Fruit fly (Drosophila melanogaster) whole organism, embryonic: ENCODE data around the gene capu.

Experiments
- B-H1 ChIP-seq: fragments of 200-800 bp; sonication (Bioruptor generic); IDR thresholded peaks from 3 replicates; pipeline ENCODE4 v1.3.6; 2022; ENCODE audit warnings: missing biosample characterization, missing genetic modification characterization
- B-H2 ChIP-seq: fragments of 200-800 bp; sonication (Bioruptor generic); optimal IDR thresholded peaks from 2 replicates; lab custom pipeline; 2018; ENCODE audit warnings: missing biosample characterization, mild to moderate bottlenecking, missing genetic modification characterization
- CG10274 ChIP-seq: fragments of 200-800 bp; sonication (Bioruptor generic); optimal IDR thresholded peaks from 3 replicates; lab custom pipeline; 2017; ENCODE audit warnings: missing biosample characterization, mild to moderate bottlenecking, missing genetic modification characterization
- CG10654 ChIP-seq: fragments of 200-800 bp; sonication (Bioruptor generic); optimal IDR thresholded peaks from 2 replicates; lab custom pipeline; 2016; ENCODE audit warnings: missing biosample characterization, missing genetic modification characterization
- CG12155 ChIP-seq: fragments of 200-800 bp; sonication (Bioruptor generic); optimal IDR thresholded peaks from 3 replicates; lab custom pipeline; 2016; ENCODE audit warnings: missing biosample characterization, missing genetic modification characterization
- CG13624 ChIP-seq: fragments of 200-800 bp; sonication (Bioruptor generic); optimal IDR thresholded peaks from 2 replicates; lab custom pipeline; 2016; ENCODE audit warnings: missing biosample characterization, missing genetic modification characterization
- CG13775 ChIP-seq: fragments of 200-800 bp; sonication (Bioruptor generic); optimal IDR thresholded peaks from 3 replicates; lab custom pipeline; 2017; ENCODE audit warnings: missing biosample characterization, mild to moderate bottlenecking, missing genetic modification characterization
- CG15073 ChIP-seq: fragments of 200-800 bp; sonication (Bioruptor generic); optimal IDR thresholded peaks from 2 replicates; lab custom pipeline; 2016; ENCODE audit warnings: missing biosample characterization, missing genetic modification characterization
- CG15696 ChIP-seq: fragments of 200-800 bp; sonication (Bioruptor generic); optimal IDR thresholded peaks from 2 replicates; lab custom pipeline; 2019; ENCODE audit warnings: missing biosample characterization, mild to moderate bottlenecking, missing genetic modification characterization, moderate library complexity
- CG2889 ChIP-seq: fragments of 200-800 bp; sonication (Bioruptor generic); IDR thresholded peaks from 3 replicates; pipeline ENCODE4 v1.3.6; 2022; ENCODE audit warnings: missing biosample characterization, missing genetic modification characterization
- CG30020 ChIP-seq: fragments of 200-800 bp; optimal IDR thresholded peaks from 2 replicates; lab custom pipeline; 2019; ENCODE audit warnings: missing biosample characterization, mild to moderate bottlenecking, missing genetic modification characterization, moderate library complexity
- CG3838 ChIP-seq: fragments of 200-800 bp; sonication (Bioruptor generic); optimal IDR thresholded peaks from 3 replicates; lab custom pipeline; 2016; ENCODE audit warnings: missing biosample characterization, missing genetic modification characterization
- CG3847 ChIP-seq: fragments of 200-800 bp; sonication (Bioruptor generic); IDR thresholded peaks from 2 replicates; pipeline ENCODE4 v1.3.6; 2022; ENCODE audit warnings: missing biosample characterization, missing genetic modification characterization
- CG42726 ChIP-seq: fragments of 200-800 bp; sonication (Bioruptor generic); IDR thresholded peaks from 2 replicates; pipeline ENCODE4 v1.3.6; 2022; ENCODE audit warnings: missing biosample characterization, missing genetic modification characterization; ENCODE audit not compliant: partially characterized antibody
- CG5245 ChIP-seq: fragments of 200-800 bp; sonication (Bioruptor generic); optimal IDR thresholded peaks from 3 replicates; lab custom pipeline; 2016; ENCODE audit warnings: missing biosample characterization, missing genetic modification characterization
- CG6854 ChIP-seq: fragments of 200-800 bp; sonication (Bioruptor generic); optimal IDR thresholded peaks from 3 replicates; lab custom pipeline; 2017; ENCODE audit warnings: missing biosample characterization, mild to moderate bottlenecking, missing genetic modification characterization
- CoRest ChIP-seq: fragments of 200-800 bp; sonication (Bioruptor generic); optimal IDR thresholded peaks from 3 replicates; lab custom pipeline; 2018; ENCODE audit warnings: missing biosample characterization, mild to moderate bottlenecking, missing genetic modification characterization, moderate library complexity
- Dip2 ChIP-seq: fragments of 200-800 bp; sonication (Bioruptor generic); IDR thresholded peaks from 2 replicates; pipeline ENCODE4 v1.3.6; 2022; ENCODE audit warnings: missing biosample characterization, missing genetic modification characterization
- Dll ChIP-seq: fragments of 200-800 bp; sonication (Bioruptor generic); IDR thresholded peaks from 4 replicates; pipeline ENCODE4 v1.3.6; 2022; ENCODE audit warnings: missing biosample characterization, missing genetic modification characterization; ENCODE audit not compliant: partially characterized antibody
- Elba2 ChIP-seq: fragments of 200-800 bp; sonication (Bioruptor generic); optimal IDR thresholded peaks from 3 replicates; lab custom pipeline; 2016; ENCODE audit warnings: missing biosample characterization, missing genetic modification characterization
- HmgD ChIP-seq: fragments of 200-800 bp; sonication (Bioruptor generic); optimal IDR thresholded peaks from 3 replicates; lab custom pipeline; 2016; ENCODE audit warnings: missing biosample characterization, missing genetic modification characterization
- Lim3 ChIP-seq: fragments of 200-800 bp; sonication (Bioruptor generic); IDR thresholded peaks from 2 replicates; pipeline ENCODE4 v1.3.6; 2022; ENCODE audit warnings: missing biosample characterization, missing genetic modification characterization
- Mad ChIP-seq: fragments of 200-800 bp; sonication (Bioruptor generic); optimal IDR thresholded peaks from 2 replicates; lab custom pipeline; 2016; ENCODE audit warnings: missing biosample characterization, missing genetic modification characterization
- Meics ChIP-seq: fragments of 200-800 bp; sonication (Bioruptor generic); optimal IDR thresholded peaks from 2 replicates; lab custom pipeline; 2017; ENCODE audit warnings: missing biosample characterization, mild to moderate bottlenecking, missing genetic modification characterization
- NC2β ChIP-seq: fragments of 200-800 bp; sonication (Bioruptor generic); optimal IDR thresholded peaks from 2 replicates; lab custom pipeline; 2016; ENCODE audit warnings: missing biosample characterization, missing genetic modification characterization
- Sox102F ChIP-seq: fragments of 200-800 bp; sonication (Bioruptor generic); optimal IDR thresholded peaks from 2 replicates; lab custom pipeline; 2018; ENCODE audit warnings: missing biosample characterization, mild to moderate bottlenecking, missing genetic modification characterization, moderate library complexity
- ab ChIP-seq: fragments of 200-800 bp; sonication (Bioruptor generic); optimal IDR thresholded peaks from 2 replicates; lab custom pipeline; 2016; ENCODE audit warnings: missing biosample characterization, missing genetic modification characterization
- abd-A ChIP-seq: fragments of 200-800 bp; sonication (Bioruptor generic); optimal IDR thresholded peaks from 3 replicates; lab custom pipeline; 2019; ENCODE audit warnings: missing biosample characterization, mild to moderate bottlenecking, missing genetic modification characterization, moderate library complexity
- ap ChIP-seq: fragments of 200-800 bp; sonication (Bioruptor generic); IDR thresholded peaks from 2 replicates; pipeline ENCODE4 v1.3.6; 2022; ENCODE audit warnings: missing biosample characterization, missing genetic modification characterization
- ase ChIP-seq: fragments of 200-800 bp; sonication (Bioruptor generic); IDR thresholded peaks from 3 replicates; pipeline ENCODE4 v1.3.6; 2022; ENCODE audit warnings: missing biosample characterization, missing genetic modification characterization
- bcd ChIP-seq: fragments of 200-800 bp; sonication (Bioruptor generic); optimal IDR thresholded peaks from 2 replicates; lab custom pipeline; 2017; ENCODE audit warnings: missing biosample characterization, mild to moderate bottlenecking, missing genetic modification characterization
- cad ChIP-seq: fragments of >200 bp; optimal IDR thresholded peaks from 2 replicates; lab custom pipeline; 2017; ENCODE audit warnings: missing biosample characterization, missing genetic modification characterization
- chif ChIP-seq, 2 experiments: fragments of 200-800 bp; sonication (Bioruptor generic); optimal IDR thresholded peaks; 3 replicates each; lab custom pipeline; 2016; ENCODE audit warnings: missing biosample characterization in 2 of 2, missing genetic modification characterization in 2 of 2
- chinmo ChIP-seq: fragments of 200-800 bp; sonication (Bioruptor generic); IDR thresholded peaks from 4 replicates; pipeline ENCODE4 v1.3.6; 2022; ENCODE audit warnings: missing biosample characterization, missing genetic modification characterization; ENCODE audit not compliant: partially characterized antibody
- crc ChIP-seq: fragments of 200-800 bp; sonication (Bioruptor generic); optimal IDR thresholded peaks from 2 replicates; lab custom pipeline; 2016; ENCODE audit warnings: missing biosample characterization, missing genetic modification characterization
- da ChIP-seq: fragments of 200-800 bp; sonication (Bioruptor generic); optimal IDR thresholded peaks from 2 replicates; lab custom pipeline; 2016; ENCODE audit warnings: missing biosample characterization, missing genetic modification characterization
- dpn ChIP-seq, 2 experiments: fragments of 200-800 bp; sonication (Bioruptor generic); optimal IDR thresholded peaks; 3 replicates each; lab custom pipeline; 2016; ENCODE audit warnings: missing biosample characterization in 2 of 2, missing genetic modification characterization in 2 of 2
- esg ChIP-seq: fragments of 200-800 bp; sonication (Bioruptor generic); conservative IDR thresholded peaks from 2 replicates; pipeline ENCODE4 v1.3.6; 2022; ENCODE audit warnings: missing biosample characterization, missing genetic modification characterization
- fu2 ChIP-seq: fragments of 200-800 bp; sonication (Bioruptor generic); optimal IDR thresholded peaks from 2 replicates; lab custom pipeline; 2016; ENCODE audit warnings: missing biosample characterization, missing genetic modification characterization
- gem ChIP-seq: fragments of 200-800 bp; sonication (Bioruptor generic); optimal IDR thresholded peaks from 2 replicates; lab custom pipeline; 2019; ENCODE audit warnings: missing biosample characterization, mild to moderate bottlenecking, missing genetic modification characterization, moderate library complexity
- ham ChIP-seq: fragments of 200-800 bp; sonication (Bioruptor generic); IDR thresholded peaks from 2 replicates; pipeline ENCODE4 v1.3.6; 2022; ENCODE audit warnings: missing biosample characterization, missing genetic modification characterization
- jing ChIP-seq: fragments of 200-800 bp; sonication (Bioruptor generic); optimal IDR thresholded peaks from 2 replicates; lab custom pipeline; 2018; ENCODE audit warnings: missing biosample characterization, mild to moderate bottlenecking, missing genetic modification characterization
- maf-S ChIP-seq: fragments of 200-800 bp; sonication (Bioruptor generic); optimal IDR thresholded peaks from 2 replicates; lab custom pipeline; 2016; ENCODE audit warnings: missing biosample characterization, missing genetic modification characterization
- nom ChIP-seq: fragments of 200-800 bp; sonication (Bioruptor generic); optimal IDR thresholded peaks from 2 replicates; lab custom pipeline; 2017; ENCODE audit warnings: missing biosample characterization, missing genetic modification characterization, mild to moderate bottlenecking, moderate library complexity, missing genetic modification reagents
- pho ChIP-seq: fragments of 200-800 bp; sonication (Bioruptor generic); optimal IDR thresholded peaks from 2 replicates; lab custom pipeline; 2016; ENCODE audit warnings: missing biosample characterization, missing genetic modification characterization
- ranshi ChIP-seq: fragments of 200-800 bp; sonication (Bioruptor generic); IDR thresholded peaks from 2 replicates; pipeline ENCODE4 v1.3.6; 2022; ENCODE audit warnings: missing biosample characterization, missing genetic modification characterization
- row ChIP-seq: fragments of 200-800 bp; sonication (Bioruptor generic); IDR thresholded peaks from 3 replicates; pipeline ENCODE4 v1.3.6; 2022; ENCODE audit warnings: missing biosample characterization, missing genetic modification characterization
- scrt ChIP-seq: fragments of 200-800 bp; sonication (Bioruptor generic); optimal IDR thresholded peaks from 2 replicates; lab custom pipeline; 2018; ENCODE audit warnings: missing biosample characterization, mild to moderate bottlenecking, missing genetic modification characterization, moderate library complexity
- stwl ChIP-seq: fragments of 200-800 bp; sonication (Bioruptor generic); optimal IDR thresholded peaks from 3 replicates; lab custom pipeline; 2018; ENCODE audit warnings: missing biosample characterization, mild to moderate bottlenecking, missing genetic modification characterization, moderate library complexity
- ttk ChIP-seq: fragments of 200-800 bp; sonication (Bioruptor generic); IDR thresholded peaks from 2 replicates; pipeline ENCODE4 v2.1.2; 2022; ENCODE audit warnings: missing biosample characterization, missing genetic modification characterization
- z ChIP-seq: fragments of 200-800 bp; sonication (Bioruptor generic); IDR thresholded peaks from 3 replicates; pipeline ENCODE4 v1.3.6; 2022; ENCODE audit warnings: missing biosample characterization, missing genetic modification characterization
- zen ChIP-seq: fragments of 200-800 bp; sonication (Bioruptor generic); optimal IDR thresholded peaks from 3 replicates; lab custom pipeline; 2018; ENCODE audit warnings: missing biosample characterization, mild to moderate bottlenecking, missing genetic modification characterization, moderate library complexity

capu gene

dm6 chr2L:3896834-3897143 is 5.9 kb downstream of the capu start (continued):
- no peak for TF ChIP-seq Elba2 (GFP tag; lab: Kevin White, UChicago)
- peak; percentile 70 for TF ChIP-seq ttk (GFP tag; lab: Robert Waterston, UW)
- no peak for TF ChIP-seq Mad (GFP tag; lab: Kevin White, UChicago)
- TF ChIP-seq CG30020 (tag; lab: Kevin White, UChicago) = no peak
- TF ChIP-seq B-H2 = peak; percentile 73
- TF ChIP-seq chif (GFP tag; optimal IDR thresholded peaks at IDR 0.05; lab: Kevin White, UChicago) = peak in 1 of 2 experiments; percentile 33
- peak; percentile 81 for TF ChIP-seq row (GFP tag; lab: Robert Waterston, UW)
- no peak for TF ChIP-seq Dip2 (GFP tag; lab: Robert Waterston, UW)
- peak; percentile 50 to 59 for TF ChIP-seq dpn (GFP tag; optimal IDR thresholded peaks at IDR 0.05; lab: Kevin White, UChicago)
- no peak for TF ChIP-seq cad
- TF ChIP-seq CG13624 (GFP tag; lab: Kevin White, UChicago) = peak; percentile 25
- no peak for TF ChIP-seq ham (GFP tag; lab: Robert Waterston, UW)
- peak; percentile 16 for TF ChIP-seq CG6854 (GFP tag; lab: Kevin White, UChicago)
- no peak for TF ChIP-seq CG15073 (GFP tag; lab: Kevin White, UChicago)
- no peak; the same call in none of the 3 replicates for TF ChIP-seq CG2889 (GFP tag; lab: Robert Waterston, UW)
- TF ChIP-seq CG15696 (tag; lab: Kevin White, UChicago) = peak; percentile 38
- TF ChIP-seq CG5245 (GFP tag; lab: Kevin White, UChicago) = peak; percentile 56
- no peak for TF ChIP-seq stwl
- TF ChIP-seq z (GFP tag; lab: Robert Waterston, UW) = no peak
- peak; percentile 64 for TF ChIP-seq bcd (GFP tag; lab: Kevin White, UChicago)
- peak; percentile 48 for TF ChIP-seq scrt (GFP tag; lab: Kevin White, UChicago)
- no peak for TF ChIP-seq CG13775 (GFP tag; lab: Kevin White, UChicago)
- TF ChIP-seq nom = no peak
- TF ChIP-seq ranshi = peak; percentile 83
- TF ChIP-seq Meics = peak; percentile 69
- TF ChIP-seq gem (tag; lab: Kevin White, UChicago) = peak; percentile 82
- TF ChIP-seq chinmo (GFP tag; lab: Robert Waterston, UW) = no peak
- no peak for TF ChIP-seq maf-S (GFP tag; lab: Kevin White, UChicago)
- no peak for TF ChIP-seq ab (GFP tag; lab: Kevin White, UChicago)
- TF ChIP-seq CoRest (tag; lab: Kevin White, UChicago) = peak; percentile 65
- TF ChIP-seq da (GFP tag; lab: Kevin White, UChicago) = no peak
- TF ChIP-seq crc = no peak
- no peak for TF ChIP-seq NC2β (GFP tag; lab: Kevin White, UChicago)
- TF ChIP-seq CG42726 = no peak
- peak; percentile 35 for TF ChIP-seq pho (GFP tag; lab: Kevin White, UChicago)
- TF ChIP-seq CG3847 (GFP tag; lab: Robert Waterston, UW) = peak; percentile 76
- peak; percentile 65 for TF ChIP-seq CG12155 (GFP tag; lab: Kevin White, UChicago)
- peak; percentile 41; the same call in 1 of the 2 replicates for TF ChIP-seq Lim3 (GFP tag; lab: Robert Waterston, UW)
- no peak for TF ChIP-seq CG3838 (GFP tag; lab: Kevin White, UChicago)
- no peak; the same call in 2 of the 3 replicates for TF ChIP-seq ase (GFP tag; lab: Robert Waterston, UW)
- no peak for TF ChIP-seq CG10274 (GFP tag; lab: Kevin White, UChicago)
- TF ChIP-seq Dll (GFP tag; lab: Robert Waterston, UW) = no peak
- TF ChIP-seq CG10654 (GFP tag; lab: Kevin White, UChicago) = peak; percentile 38
- peak; percentile 68 for TF ChIP-seq Sox102F (GFP tag; lab: Kevin White, UChicago)
- TF ChIP-seq ap = peak; percentile 71
- TF ChIP-seq B-H1 = peak; percentile 42; the same call in 1 of the 3 replicates
- TF ChIP-seq esg (GFP tag; lab: Robert Waterston, UW) = peak; percentile 56
- no peak for TF ChIP-seq zen (tag; lab: Kevin White, UChicago)
- no peak for TF ChIP-seq jing (GFP tag; lab: Kevin White, UChicago)
- no peak for TF ChIP-seq abd-A (tag; lab: Kevin White, UChicago)
- peak; percentile 7 for TF ChIP-seq fu2 (GFP tag; lab: Kevin White, UChicago)
- no peak for TF ChIP-seq HmgD (GFP tag; lab: Kevin White, UChicago)
